Fruit fly (Drosophila melanogaster) whole organism, wandering third instar larva: ENCODE measurements around the gene Gfrl.

Source experiments
- Abd-B ChIP-seq: fragments of >200 bp; optimal IDR thresholded peaks from 2 replicates; lab custom pipeline; 2017; ENCODE audit warnings: missing biosample characterization, missing genetic modification characterization
- CG32264 ChIP-seq: fragments of 200-800 bp; sonication (Bioruptor generic); optimal IDR thresholded peaks from 2 replicates; lab custom pipeline; 2016; ENCODE audit warnings: missing biosample characterization, missing genetic modification characterization
- CG9705 ChIP-seq: fragments of 200-800 bp; sonication (Bioruptor generic); optimal IDR thresholded peaks from 2 replicates; lab custom pipeline; 2018; ENCODE audit warnings: missing biosample characterization, mild to moderate bottlenecking, missing genetic modification characterization
- CrebA ChIP-seq: fragments of 200-800 bp; sonication (Bioruptor generic); optimal IDR thresholded peaks from 2 replicates; lab custom pipeline; 2016; ENCODE audit warnings: missing biosample characterization, mild to moderate bottlenecking, missing genetic modification characterization, borderline replicate concordance
- Dfd ChIP-seq: fragments of >200 bp; optimal IDR thresholded peaks from 2 replicates; lab custom pipeline; 2017; ENCODE audit warnings: missing biosample characterization, missing genetic modification characterization
- Dif ChIP-seq: fragments of 200-275, 200-300 bp; sonication (Bioruptor generic); optimal IDR thresholded peaks from 2 replicates; lab custom pipeline; 2018; ENCODE audit warnings: missing biosample characterization, missing genetic modification characterization; ENCODE audit not compliant: partially characterized antibody
- GATAd ChIP-seq: sonication (Bioruptor generic); optimal IDR thresholded peaks from 2 replicates; lab custom pipeline; 2016; ENCODE audit warnings: missing biosample characterization, missing genetic modification characterization
- HLH106 ChIP-seq: fragments of 200-800 bp; optimal IDR thresholded peaks from 3 replicates; lab custom pipeline; 2019; ENCODE audit warnings: missing biosample characterization, mild to moderate bottlenecking, missing genetic modification characterization, moderate library complexity
- Hnf4 ChIP-seq: fragments of 200-800 bp; sonication (Bioruptor generic); optimal IDR thresholded peaks from 2 replicates; lab custom pipeline; 2016; ENCODE audit warnings: missing biosample characterization, mild to moderate bottlenecking, missing genetic modification characterization
- Hr78 ChIP-seq: fragments of >200 bp; optimal IDR thresholded peaks from 2 replicates; lab custom pipeline; 2017; ENCODE audit warnings: missing biosample characterization, missing genetic modification characterization
- Jra ChIP-seq: sonication (Bioruptor generic); optimal IDR thresholded peaks from 2 replicates; lab custom pipeline; 2016; ENCODE audit warnings: missing biosample characterization, missing genetic modification characterization
- Mio ChIP-seq: sonication (Bioruptor generic); optimal IDR thresholded peaks from 2 replicates; lab custom pipeline; 2016; ENCODE audit warnings: missing biosample characterization, missing genetic modification characterization
- Myc ChIP-seq: fragments of >200 bp; optimal IDR thresholded peaks from 2 replicates; lab custom pipeline; 2017
- N ChIP-seq: fragments of >200 bp; optimal IDR thresholded peaks from 2 replicates; lab custom pipeline; 2018; ENCODE audit warnings: missing biosample characterization, missing external identifiers, missing genetic modification characterization
- OdsH ChIP-seq: fragments of 200-800 bp; sonication (Bioruptor generic); optimal IDR thresholded peaks from 2 replicates; lab custom pipeline; 2016; ENCODE audit warnings: missing biosample characterization, mild to moderate bottlenecking, missing genetic modification characterization
- Rel ChIP-seq, 2 experiments: fragments of 200-800 bp; sonication (Bioruptor generic) in 1 of 2; optimal IDR thresholded peaks; 2 replicates in 1 of 2; 3 replicates in 1 of 2; lab custom pipeline; 2016 to 2019; ENCODE audit warnings: mild to moderate bottlenecking in 2 of 2, missing biosample characterization in 2 of 2, missing genetic modification characterization in 2 of 2, moderate library complexity in 1 of 2
- Sp1 ChIP-seq: fragments of 200-800 bp; sonication (Bioruptor generic); optimal IDR thresholded peaks from 3 replicates; lab custom pipeline; 2019; ENCODE audit warnings: missing biosample characterization, mild to moderate bottlenecking, missing genetic modification characterization, moderate library complexity
- br ChIP-seq: fragments of 200-800 bp; sonication (Bioruptor generic); optimal IDR thresholded peaks from 2 replicates; lab custom pipeline; 2016; ENCODE audit warnings: missing biosample characterization, missing genetic modification characterization
- brk ChIP-seq: fragments of 200-800 bp; sonication (Bioruptor generic); optimal IDR thresholded peaks from 2 replicates; lab custom pipeline; 2016; ENCODE audit warnings: missing biosample characterization, mild to moderate bottlenecking, missing genetic modification characterization
- dl ChIP-seq, 2 experiments: fragments of 175-275, 200-275 bp in 1 of 2; fragments of 200-275 bp in 1 of 2; sonication (Bioruptor generic); optimal IDR thresholded peaks; lab custom pipeline; 2018; ENCODE audit warnings: mild to moderate bottlenecking in 2 of 2, missing biosample characterization in 2 of 2, missing genetic modification characterization in 2 of 2, moderate library complexity in 2 of 2; ENCODE audit not compliant: partially characterized antibody in 2 of 2, insufficient read depth in 1 of 2
- dmrt93B ChIP-seq: fragments of 200-800 bp; sonication (Bioruptor generic); optimal IDR thresholded peaks from 2 replicates; lab custom pipeline; 2018; ENCODE audit warnings: missing biosample characterization, mild to moderate bottlenecking, missing genetic modification characterization
- ey ChIP-seq: fragments of 200-800 bp; sonication (Bioruptor generic); optimal IDR thresholded peaks from 2 replicates; lab custom pipeline; 2016; ENCODE audit warnings: missing biosample characterization, missing genetic modification characterization
- foxo ChIP-seq, 2 experiments: fragments of 200-800 bp; sonication (Bioruptor generic); optimal IDR thresholded peaks; 2 replicates in 1 of 2; 3 replicates in 1 of 2; lab custom pipeline; 2016 to 2017; ENCODE audit warnings: missing biosample characterization in 2 of 2, missing genetic modification characterization in 2 of 2
- fru ChIP-seq: fragments of 200-800 bp; sonication (Bioruptor generic); optimal IDR thresholded peaks from 3 replicates; lab custom pipeline; 2016; ENCODE audit warnings: missing biosample characterization, mild to moderate bottlenecking, missing genetic modification characterization
- h ChIP-seq: fragments of 200-800 bp; sonication (Bioruptor generic); optimal IDR thresholded peaks from 3 replicates; lab custom pipeline; 2016; ENCODE audit warnings: missing biosample characterization, mild to moderate bottlenecking, missing genetic modification characterization
- lola ChIP-seq: fragments of >200 bp; optimal IDR thresholded peaks from 2 replicates; lab custom pipeline; 2017; ENCODE audit warnings: missing biosample characterization, missing genetic modification characterization
- psq ChIP-seq: fragments of 200-800 bp; sonication (Bioruptor generic); optimal IDR thresholded peaks from 3 replicates; lab custom pipeline; 2017; ENCODE audit warnings: missing biosample characterization, mild to moderate bottlenecking, missing genetic modification characterization, moderate library complexity
- rgr ChIP-seq: fragments of 200-800 bp; sonication (Bioruptor generic); optimal IDR thresholded peaks from 3 replicates; lab custom pipeline; 2016; ENCODE audit warnings: missing biosample characterization, mild to moderate bottlenecking, missing genetic modification characterization
- sage ChIP-seq: fragments of 200-800 bp; sonication (Bioruptor generic); optimal IDR thresholded peaks from 2 replicates; lab custom pipeline; 2016; ENCODE audit warnings: missing biosample characterization, mild to moderate bottlenecking, missing genetic modification characterization
- sv ChIP-seq: fragments of 200-800 bp; sonication (Bioruptor generic); optimal IDR thresholded peaks from 3 replicates; lab custom pipeline; 2016; ENCODE audit warnings: missing biosample characterization, missing genetic modification characterization
- tai ChIP-seq: sonication (Bioruptor generic); optimal IDR thresholded peaks from 2 replicates; lab custom pipeline; 2016; ENCODE audit warnings: missing biosample characterization, missing genetic modification characterization
- usp ChIP-seq: fragments of >200 bp; optimal IDR thresholded peaks from 2 replicates; lab custom pipeline; 2017; ENCODE audit warnings: missing biosample characterization, missing genetic modification characterization
- woc ChIP-seq: sonication (Bioruptor generic); optimal IDR thresholded peaks from 2 replicates; lab custom pipeline; 2016; ENCODE audit warnings: missing biosample characterization, mild to moderate bottlenecking, missing genetic modification characterization

Gfrl gene

DNA sequence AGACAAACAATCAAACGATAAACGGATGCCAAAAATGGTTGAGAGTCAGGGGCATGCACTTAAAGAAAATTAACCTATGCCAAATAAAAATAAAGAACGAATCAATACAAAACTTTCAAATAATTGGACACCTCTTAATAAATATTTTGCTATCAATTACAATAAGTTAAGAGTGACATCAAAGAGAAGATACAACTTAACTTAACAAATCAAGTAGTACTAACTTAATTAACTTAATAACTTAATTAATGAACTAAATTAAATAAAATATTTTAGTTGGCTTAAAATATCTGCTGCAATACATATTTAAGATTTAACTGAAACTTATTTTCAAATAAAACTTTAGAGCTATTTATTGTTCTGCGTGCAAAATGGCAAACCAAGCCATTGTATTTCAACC lies 62.3 kb downstream of the Gfrl start:
- no peak for TF ChIP-seq Mio (GFP tag; lab: Kevin White, UChicago)
- TF ChIP-seq dl (GFP tag; optimal IDR thresholded peaks at IDR 0.05; lab: Kevin White, UChicago; ENCODE audit: insufficient read depth in 1 of 2, partially characterized antibody in 2 of 2): no peak
- no peak for TF ChIP-seq CrebA (GFP tag; lab: Kevin White, UChicago)
- TF ChIP-seq Hnf4 (GFP tag; lab: Kevin White, UChicago): no peak
- TF ChIP-seq rgr (GFP tag; lab: Kevin White, UChicago): no peak
- no peak for TF ChIP-seq Rel (GFP tag; optimal IDR thresholded peaks at IDR 0.05; lab: Kevin White, UChicago)
- no peak for TF ChIP-seq Rel (tag; optimal IDR thresholded peaks at IDR 0.05; lab: Kevin White, UChicago)
- TF ChIP-seq h (GFP tag; lab: Kevin White, UChicago): no peak
- TF ChIP-seq dmrt93B (GFP tag; lab: Kevin White, UChicago): no peak
- TF ChIP-seq fru (GFP tag; lab: Kevin White, UChicago): no peak
- no peak for TF ChIP-seq lola (GFP tag; lab: Kevin White, UChicago)
- TF ChIP-seq Myc: no peak
- no peak for TF ChIP-seq sv
- TF ChIP-seq usp (GFP tag; lab: Kevin White, UChicago): no peak
- no peak for TF ChIP-seq sage (GFP tag; lab: Kevin White, UChicago)

DNA sequence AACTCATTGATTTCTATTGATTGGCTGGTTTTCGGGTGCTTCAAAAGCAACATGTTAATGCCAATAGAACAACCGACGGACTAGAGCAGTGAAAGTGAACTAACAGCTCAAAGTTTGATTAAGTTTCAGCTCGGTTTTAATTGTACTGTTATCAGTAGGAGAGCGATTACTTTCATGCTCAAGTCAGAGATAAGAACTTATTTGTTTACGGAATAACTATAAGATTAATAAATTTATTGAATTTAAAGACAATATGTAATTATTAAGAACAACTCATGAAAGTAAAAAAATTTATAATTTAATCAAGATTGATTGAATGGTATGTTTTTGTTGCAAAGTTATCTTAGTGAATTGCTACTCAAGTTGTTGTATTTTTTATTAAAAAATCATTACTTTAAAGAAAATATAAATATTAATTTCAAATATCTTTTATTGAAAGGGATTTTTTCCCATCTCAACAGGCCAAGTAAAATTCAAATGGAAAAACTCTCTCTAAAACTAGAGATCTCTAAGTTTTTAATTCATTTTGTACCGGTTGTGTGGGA lies 76.5 kb downstream of the Gfrl start, which contains the start of the genes Tmlh and eIF3g2:
Gene Tmlh (minus strand): TSS at position 101 of the 545 bp plus-strand sequence.
Gene eIF3g2 (plus strand): TSS at position 495 of the 545 bp plus-strand sequence.
- TF ChIP-seq foxo (GFP tag; optimal IDR thresholded peaks at IDR 0.05; lab: Kevin White, UChicago): no peak
- no peak for TF ChIP-seq Hnf4 (GFP tag; lab: Kevin White, UChicago)
- no peak for TF ChIP-seq sage (GFP tag; lab: Kevin White, UChicago)
- TF ChIP-seq br (GFP tag; lab: Kevin White, UChicago): no peak
- no peak for TF ChIP-seq sv
- no peak for TF ChIP-seq usp (GFP tag; lab: Kevin White, UChicago)
- TF ChIP-seq Abd-B (GFP tag; lab: Kevin White, UChicago): no peak
- no peak for TF ChIP-seq woc
- TF ChIP-seq dmrt93B (GFP tag; lab: Kevin White, UChicago): no peak
- no peak for TF ChIP-seq fru (GFP tag; lab: Kevin White, UChicago)
- TF ChIP-seq rgr (GFP tag; lab: Kevin White, UChicago): no peak
- TF ChIP-seq Dfd (GFP tag; lab: Kevin White, UChicago): no peak
- no peak for TF ChIP-seq h (GFP tag; lab: Kevin White, UChicago)
- TF ChIP-seq CG32264 (GFP tag; lab: Kevin White, UChicago): no peak
- no peak for TF ChIP-seq lola (GFP tag; lab: Kevin White, UChicago)
- no peak for TF ChIP-seq tai (GFP tag; lab: Kevin White, UChicago)
- no peak for TF ChIP-seq Jra (GFP tag; lab: Kevin White, UChicago)
- no peak for TF ChIP-seq dl (GFP tag; optimal IDR thresholded peaks at IDR 0.05; lab: Kevin White, UChicago; ENCODE audit: insufficient read depth in 1 of 2, partially characterized antibody in 2 of 2)
- no peak for TF ChIP-seq CrebA (GFP tag; lab: Kevin White, UChicago)
- no peak for TF ChIP-seq GATAd

DNA sequence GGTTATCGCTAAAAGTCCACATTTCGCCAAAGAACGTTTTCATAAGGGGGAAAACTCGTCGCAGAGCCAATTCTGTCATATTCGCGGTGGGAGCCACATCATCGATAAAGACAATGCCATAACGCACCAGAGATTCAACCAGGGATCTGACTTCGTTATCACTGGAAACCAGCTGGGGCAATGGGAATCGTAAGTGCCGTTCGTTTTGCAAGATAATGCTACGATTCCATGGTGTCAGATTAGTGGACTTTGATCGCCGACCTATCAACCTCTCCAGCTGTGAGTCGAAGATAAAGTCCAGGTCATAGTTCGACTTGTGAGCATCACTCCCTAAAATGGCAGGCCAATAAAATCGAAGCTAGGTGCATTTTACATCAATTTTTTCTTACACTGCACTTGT lies 77.1 kb downstream of the Gfrl start:
- no peak for TF ChIP-seq dmrt93B (GFP tag; lab: Kevin White, UChicago)

DNA sequence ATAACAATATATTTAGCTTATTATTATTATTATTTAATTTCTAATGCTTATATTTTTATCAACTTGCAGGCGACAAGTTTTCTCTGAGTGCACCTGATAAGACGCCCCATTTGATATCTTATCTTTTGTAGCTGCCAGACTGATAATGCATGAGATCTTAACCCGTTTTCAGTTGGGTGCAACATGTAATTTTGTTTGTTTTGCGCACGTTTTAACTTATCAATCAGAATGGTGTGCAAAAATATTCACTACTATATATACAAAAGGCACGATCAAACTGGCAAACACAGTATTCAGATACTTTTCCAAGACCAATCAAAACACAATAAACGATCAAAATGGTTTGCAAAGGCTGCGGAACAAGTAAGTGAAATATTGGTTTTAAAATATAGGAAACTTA lies 124.4 kb downstream of the Gfrl start, which contains the start of gene MtnC:
Gene MtnC (plus strand): TSS at position 301 of the 400 bp plus-strand sequence.
- no peak for TF ChIP-seq Sp1 (GFP tag; lab: Kevin White, UChicago)
- no peak for TF ChIP-seq dmrt93B (GFP tag; lab: Kevin White, UChicago)
- TF ChIP-seq foxo (GFP tag; optimal IDR thresholded peaks at IDR 0.05; lab: Kevin White, UChicago): no peak
- no peak for TF ChIP-seq h (GFP tag; lab: Kevin White, UChicago)
- TF ChIP-seq Hr78 (GFP tag; lab: Kevin White, UChicago): no peak
- no peak for TF ChIP-seq Myc
- TF ChIP-seq rgr (GFP tag; lab: Kevin White, UChicago): no peak
- no peak for TF ChIP-seq ey
- no peak for TF ChIP-seq sv
- TF ChIP-seq N (GFP tag; lab: Kevin White, UChicago): no peak
- TF ChIP-seq Dif (GFP tag; lab: Kevin White, UChicago): no peak
- no peak for TF ChIP-seq sage (GFP tag; lab: Kevin White, UChicago)

DNA sequence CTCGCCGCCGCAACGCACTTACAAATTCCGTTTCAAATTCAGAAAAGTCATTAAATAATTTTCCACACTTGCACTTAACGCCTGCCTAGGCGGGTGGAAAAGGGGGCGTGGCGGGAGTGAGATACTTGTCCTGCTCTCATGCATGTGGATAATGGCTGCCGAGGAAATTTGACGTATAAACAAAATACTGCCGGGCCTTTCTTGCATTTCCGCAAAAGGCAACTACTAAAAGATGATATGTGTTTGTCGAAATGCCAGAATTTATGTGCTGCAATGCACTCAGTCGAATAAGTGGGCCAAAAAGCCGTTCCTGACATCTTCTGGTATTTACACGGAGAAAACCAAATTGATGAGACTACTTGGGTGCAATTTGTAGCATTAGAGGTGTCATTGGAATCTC lies 134.1 kb downstream of the Gfrl start:
- no peak for TF ChIP-seq woc
- no peak for TF ChIP-seq foxo (GFP tag; optimal IDR thresholded peaks at IDR 0.05; lab: Kevin White, UChicago)
- no peak for TF ChIP-seq N (GFP tag; lab: Kevin White, UChicago)
- no peak for TF ChIP-seq br (GFP tag; lab: Kevin White, UChicago)
- TF ChIP-seq rgr (GFP tag; lab: Kevin White, UChicago): no peak
- TF ChIP-seq CG9705 (GFP tag; lab: Kevin White, UChicago): no peak
- TF ChIP-seq tai (GFP tag; lab: Kevin White, UChicago): no peak
- TF ChIP-seq psq (GFP tag; lab: Kevin White, UChicago): no peak
- TF ChIP-seq HLH106 (tag; lab: Kevin White, UChicago): no peak
- TF ChIP-seq brk (GFP tag; lab: Kevin White, UChicago): no peak
- TF ChIP-seq Hnf4 (GFP tag; lab: Kevin White, UChicago): no peak
- TF ChIP-seq usp (GFP tag; lab: Kevin White, UChicago): no peak
- TF ChIP-seq sage (GFP tag; lab: Kevin White, UChicago): no peak
- no peak for TF ChIP-seq h (GFP tag; lab: Kevin White, UChicago)
- no peak for TF ChIP-seq sv
- TF ChIP-seq OdsH: no peak
